Worm (Caenorhabditis elegans) whole organism, L1 larva: Measurements from ENCODE around the gene D2023.6.

ENCODE experiments used
- ces-1 ChIP-seq: fragments of 150-350 bp; optimal IDR thresholded peaks from 2 replicates; lab custom pipeline; 2014; ENCODE audit warnings: missing biosample characterization, missing genetic modification reagents, missing genetic modification characterization
- efl-1 ChIP-seq, 4 experiments: fragments of 150-350 bp; optimal IDR thresholded peaks in 3 of 4; peaks in 1 of 4; 1 replicate in 1 of 4; 2 replicates in 3 of 4; lab custom pipeline; 2014; ENCODE audit warnings: missing biosample characterization in 2 of 4, missing genetic modification characterization in 2 of 4, missing genetic modification reagents in 2 of 4
- mep-1 ChIP-seq: fragments of 150-350 bp; optimal IDR thresholded peaks from 2 replicates; lab custom pipeline; 2014; ENCODE audit warnings: missing biosample characterization, missing genetic modification characterization
- nhr-11 ChIP-seq: fragments of 150-350 bp; optimal IDR thresholded peaks from 2 replicates; lab custom pipeline; 2014; ENCODE audit warnings: missing biosample characterization, missing genetic modification characterization
- nhr-71 ChIP-seq: sonication (generic microtip); optimal IDR thresholded peaks from 2 replicates; lab custom pipeline; 2016; ENCODE audit warnings: mild to moderate bottlenecking, missing genetic modification characterization, moderate library complexity, missing compliant biosample characterization
- sup-37 ChIP-seq: fragments of 200-800 bp; sonication (Bioruptor generic); optimal IDR thresholded peaks from 2 replicates; lab custom pipeline; 2018; ENCODE audit warnings: mild to moderate bottlenecking, missing genetic modification characterization, missing compliant biosample characterization

- TF ChIP-seq efl-1 (optimal IDR thresholded peaks at IDR 0.05; lab: Kevin White, UChicago) (no peak), efl-1 (GFP tag; optimal IDR thresholded peaks at IDR 0.05 in 1 of 2; lab: Kevin White, UChicago) (no peak), nhr-11 (tag; lab: Kevin White, UChicago) (no peak), nhr-71 (no peak), ces-1 (GFP tag; lab: Kevin White, UChicago) (no peak), sup-37 (no peak), mep-1 (tag; lab: Kevin White, UChicago) (no peak)
Measured at ce11 chrV:11856022-11856421, 28.9 kb downstream of the D2023.6 start.
